Worm (Caenorhabditis elegans): ENCODE results near the gene sre-50.
A peak's percentile ranks its signal among the peaks of the same experiment; 100 is the strongest.

- TF ChIP-seq cog-1 (tag; optimal IDR thresholded peaks at IDR 0.05) (peak; percentile 59), ztf-29 (GFP tag; IDR thresholded peaks at IDR 0.05) (no peak), ref-1 (GFP tag; conservative IDR thresholded peaks at IDR 0.05) (no peak; the same call in 1 of the 2 replicates)
Measured at ce11 chrII:12339152-12339551, 35.8 kb downstream of the sre-50 start.

Measured in whole organism, midembryonic.